Fruit fly (Drosophila melanogaster): ENCODE data around the gene plh.

DNA sequence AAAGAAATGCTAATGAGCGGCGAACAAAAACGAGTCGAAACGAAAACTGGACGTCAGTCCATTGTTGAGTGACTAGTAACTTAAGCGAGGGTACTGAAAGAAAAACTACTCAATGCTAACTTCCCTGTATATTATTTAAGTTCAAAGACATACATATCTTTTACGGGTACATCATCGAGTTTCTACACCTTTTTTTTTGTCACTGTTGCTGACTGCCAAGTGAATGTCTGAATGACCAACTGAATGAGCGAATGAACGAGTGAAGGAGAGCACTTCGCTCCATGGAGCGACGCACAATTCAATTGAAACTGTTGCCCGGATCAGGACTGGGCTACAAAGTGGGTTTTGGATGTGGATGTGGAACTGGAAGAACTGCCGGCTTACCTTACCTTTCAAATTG lies 16.7 kb upstream of the plh start:
- TF ChIP-seq twi (tag; optimal IDR thresholded peaks at IDR 0.05) (no peak), Xbp1 (GFP tag; optimal IDR thresholded peaks at IDR 0.05) (no peak), zfh1 (GFP tag; IDR thresholded peaks at IDR 0.05) (0 out of 3 replicates have a peak, but pooled peaks have one; percentile 24), jing (GFP tag; optimal IDR thresholded peaks at IDR 0.05) (no peak), CG6254 (GFP tag; optimal IDR thresholded peaks at IDR 0.05) (no peak), Ets65A (GFP tag) (no peak), sc (optimal IDR thresholded peaks at IDR 0.05) (no peak), sc (GFP tag; optimal IDR thresholded peaks at IDR 0.05) (no peak), bigmax (GFP tag; optimal IDR thresholded peaks at IDR 0.05) (no peak), cad (GFP tag; optimal IDR thresholded peaks at IDR 0.05) (no peak), CG6854 (GFP tag; optimal IDR thresholded peaks at IDR 0.05) (no peak), NFAT (GFP tag; IDR thresholded peaks at IDR 0.05) (no peak), trh (GFP tag; optimal IDR thresholded peaks at IDR 0.05) (no peak)
